Worm (Caenorhabditis elegans) whole organism, late embryonic: ENCODE data around the gene atat-2.

ENCODE experiments used
- F13H6.1 ChIP-seq: sonication (generic microtip); optimal IDR thresholded peaks from 2 replicates; lab custom pipeline; 2016; ENCODE audit warnings: missing genetic modification characterization, missing compliant biosample characterization
- K02D7.2 ChIP-seq: sonication (generic microtip); optimal IDR thresholded peaks from 2 replicates; lab custom pipeline; 2017; ENCODE audit warnings: mild to moderate bottlenecking, missing genetic modification characterization, missing compliant biosample characterization
- K09A11.1 ChIP-seq: sonication (generic microtip); optimal IDR thresholded peaks from 2 replicates; lab custom pipeline; 2017; ENCODE audit warnings: antibody characterized with exemption, mild to moderate bottlenecking, missing genetic modification characterization, missing compliant biosample characterization; ENCODE audit not compliant: insufficient read depth
- T23F11.4 ChIP-seq: fragments of 200-800 bp; sonication (Bioruptor generic); optimal IDR thresholded peaks from 2 replicates; lab custom pipeline; 2018; ENCODE audit warnings: mild to moderate bottlenecking, missing genetic modification characterization, missing compliant biosample characterization
- Y22D7AL.16 ChIP-seq: sonication (generic microtip); optimal IDR thresholded peaks from 2 replicates; lab custom pipeline; 2016; ENCODE audit warnings: missing genetic modification characterization, missing compliant biosample characterization
- ahr-1 ChIP-seq: sonication (generic microtip); optimal IDR thresholded peaks from 2 replicates; lab custom pipeline; 2016; ENCODE audit warnings: missing genetic modification characterization, missing compliant biosample characterization
- ama-1 ChIP-seq: fragments of 150-350 bp; optimal IDR thresholded peaks from 2 replicates; lab custom pipeline; 2014
- ceh-14 ChIP-seq: sonication (generic microtip); optimal IDR thresholded peaks from 2 replicates; lab custom pipeline; 2016; ENCODE audit warnings: missing genotype, missing genetic modification characterization, missing compliant biosample characterization
- ceh-18 ChIP-seq: sonication (generic microtip); optimal IDR thresholded peaks from 2 replicates; lab custom pipeline; 2016; ENCODE audit warnings: missing genetic modification characterization, missing compliant biosample characterization
- ceh-19 ChIP-seq: fragments of 200-800 bp; sonication (Bioruptor generic); optimal IDR thresholded peaks from 2 replicates; lab custom pipeline; 2018; ENCODE audit warnings: mild to moderate bottlenecking, missing genetic modification characterization, missing compliant biosample characterization
- ceh-31 ChIP-seq: sonication (generic microtip); optimal IDR thresholded peaks from 2 replicates; lab custom pipeline; 2016; ENCODE audit warnings: missing genetic modification characterization, missing compliant biosample characterization
- ceh-48 ChIP-seq: sonication (generic microtip); optimal IDR thresholded peaks from 2 replicates; lab custom pipeline; 2016; ENCODE audit warnings: missing genetic modification characterization, inconsistent platforms, missing compliant biosample characterization
- ceh-6 ChIP-seq: fragments of 200-800 bp; sonication (Bioruptor generic); optimal IDR thresholded peaks from 2 replicates; lab custom pipeline; 2018; ENCODE audit warnings: mild to moderate bottlenecking, missing genetic modification characterization, missing compliant biosample characterization
- ceh-9 ChIP-seq: sonication (generic microtip); optimal IDR thresholded peaks from 2 replicates; lab custom pipeline; 2016; ENCODE audit warnings: mild to moderate bottlenecking, missing genetic modification characterization, inconsistent platforms, missing compliant biosample characterization
- che-1 ChIP-seq: sonication (generic microtip); optimal IDR thresholded peaks from 2 replicates; lab custom pipeline; 2016; ENCODE audit warnings: mild to moderate bottlenecking, missing genetic modification characterization, missing compliant biosample characterization
- dmd-4 ChIP-seq: sonication (generic microtip); optimal IDR thresholded peaks from 2 replicates; lab custom pipeline; 2016; ENCODE audit warnings: borderline replicate concordance, missing genetic modification characterization, missing compliant biosample characterization
- dve-1 ChIP-seq: sonication (generic microtip); optimal IDR thresholded peaks from 2 replicates; lab custom pipeline; 2017; ENCODE audit warnings: antibody characterized with exemption, mild to moderate bottlenecking, missing genetic modification characterization, missing compliant biosample characterization
- eyg-1 ChIP-seq: sonication (generic microtip); optimal IDR thresholded peaks from 2 replicates; lab custom pipeline; 2016; ENCODE audit warnings: missing genotype, missing genetic modification characterization, missing compliant biosample characterization
- fkh-6 ChIP-seq: sonication (generic microtip); optimal IDR thresholded peaks from 2 replicates; lab custom pipeline; 2016; ENCODE audit warnings: missing genetic modification characterization, missing compliant biosample characterization
- hlh-13 ChIP-seq: fragments of 200-800 bp; sonication (Bioruptor generic); optimal IDR thresholded peaks from 2 replicates; lab custom pipeline; 2018; ENCODE audit warnings: mild to moderate bottlenecking, missing genetic modification characterization, missing compliant biosample characterization
- hlh-30 ChIP-seq: sonication (generic microtip); optimal IDR thresholded peaks from 2 replicates; lab custom pipeline; 2017; ENCODE audit warnings: antibody characterized with exemption, missing genetic modification characterization, missing compliant biosample characterization; ENCODE audit not compliant: insufficient read depth
- hlh-8 ChIP-seq: sonication (generic microtip); optimal IDR thresholded peaks from 2 replicates; lab custom pipeline; 2016; ENCODE audit warnings: missing genotype, missing genetic modification characterization, missing compliant biosample characterization
- lim-6 ChIP-seq: sonication (generic microtip); optimal IDR thresholded peaks from 2 replicates; lab custom pipeline; 2016; ENCODE audit warnings: missing genetic modification characterization, missing compliant biosample characterization
- lin-11 ChIP-seq: fragments of 200-800 bp; sonication (Bioruptor generic); optimal IDR thresholded peaks from 2 replicates; lab custom pipeline; 2018; ENCODE audit warnings: mild to moderate bottlenecking, missing genetic modification characterization, missing compliant biosample characterization
- madf-2 ChIP-seq: sonication (generic microtip); optimal IDR thresholded peaks from 2 replicates; lab custom pipeline; 2017; ENCODE audit warnings: missing genetic modification characterization, missing compliant biosample characterization
- mec-3 ChIP-seq: sonication (generic microtip); optimal IDR thresholded peaks from 2 replicates; lab custom pipeline; 2016; ENCODE audit warnings: borderline replicate concordance, missing genetic modification characterization, missing compliant biosample characterization
- nfya-1 ChIP-seq: sonication (generic microtip); optimal IDR thresholded peaks from 2 replicates; lab custom pipeline; 2017; ENCODE audit warnings: missing genetic modification characterization, mild to moderate bottlenecking, missing compliant biosample characterization, antibody characterized with exemption, moderate library complexity
- nhr-11 ChIP-seq: fragments of 150-350 bp; optimal IDR thresholded peaks from 2 replicates; lab custom pipeline; 2014; ENCODE audit warnings: missing biosample characterization, missing genetic modification characterization
- npax-4 ChIP-seq: sonication (generic microtip); optimal IDR thresholded peaks from 2 replicates; lab custom pipeline; 2016; ENCODE audit warnings: missing genetic modification characterization, missing compliant biosample characterization
- odd-2 ChIP-seq: sonication (generic microtip); optimal IDR thresholded peaks from 2 replicates; lab custom pipeline; 2017; ENCODE audit warnings: antibody characterized with exemption, mild to moderate bottlenecking, missing genetic modification characterization, missing compliant biosample characterization
- pax-1 ChIP-seq: fragments of 150-350 bp; optimal IDR thresholded peaks from 2 replicates; lab custom pipeline; 2014; ENCODE audit warnings: missing biosample characterization, missing genetic modification characterization
- pha-2 ChIP-seq: sonication (generic microtip); optimal IDR thresholded peaks from 2 replicates; lab custom pipeline; 2017; ENCODE audit warnings: mild to moderate bottlenecking, missing genetic modification characterization, missing compliant biosample characterization
- pha-4 ChIP-seq: fragments of 150-350 bp; optimal IDR thresholded peaks from 2 replicates; lab custom pipeline; 2018; ENCODE audit warnings: missing biosample characterization, missing genetic modification reagents, missing genetic modification characterization
- pros-1 ChIP-seq: fragments of 150-350 bp; optimal IDR thresholded peaks from 2 replicates; lab custom pipeline; 2014; ENCODE audit warnings: missing biosample characterization, missing genetic modification reagents, missing genetic modification characterization
- ref-2 ChIP-seq: sonication (generic microtip); optimal IDR thresholded peaks from 2 replicates; lab custom pipeline; 2016; ENCODE audit warnings: missing genetic modification characterization, missing compliant biosample characterization
- sdc-2 ChIP-seq: sonication (generic microtip); optimal IDR thresholded peaks from 2 replicates; lab custom pipeline; 2016; ENCODE audit warnings: missing genotype, missing genetic modification characterization, missing compliant biosample characterization
- sox-4 ChIP-seq: sonication (generic microtip); optimal IDR thresholded peaks from 2 replicates; lab custom pipeline; 2017; ENCODE audit warnings: mild to moderate bottlenecking, missing genetic modification characterization, inconsistent platforms, missing compliant biosample characterization
- syd-9 ChIP-seq: sonication (generic microtip); optimal IDR thresholded peaks from 2 replicates; lab custom pipeline; 2016; ENCODE audit warnings: mild to moderate bottlenecking, missing genetic modification characterization, moderate library complexity, missing compliant biosample characterization
- unc-3 ChIP-seq, 2 experiments: fragments of 200-800 bp in 1 of 2; sonication (Bioruptor generic) in 1 of 2; sonication (generic microtip) in 1 of 2; conservative IDR thresholded peaks in 1 of 2; optimal IDR thresholded peaks in 1 of 2; 2 replicates each; pipeline versions ENCODE4 v1.3.6 to Lab custom; 2016 to 2022; ENCODE audit warnings: missing compliant biosample characterization in 2 of 2, missing genetic modification characterization in 2 of 2, missing genetic modification reagents in 1 of 2
- unc-42 ChIP-seq: sonication (generic microtip); optimal IDR thresholded peaks from 2 replicates; lab custom pipeline; 2016; ENCODE audit warnings: missing genotype, missing genetic modification characterization, missing compliant biosample characterization
- unc-55 ChIP-seq: sonication (generic microtip); optimal IDR thresholded peaks from 2 replicates; lab custom pipeline; 2017; ENCODE audit warnings: missing biosample characterization, missing genetic modification reagents, missing genetic modification characterization
- unc-86 ChIP-seq: sonication (generic microtip); optimal IDR thresholded peaks from 2 replicates; lab custom pipeline; 2016; ENCODE audit warnings: missing genetic modification characterization, missing compliant biosample characterization
- ztf-16 ChIP-seq: sonication (generic microtip); optimal IDR thresholded peaks from 2 replicates; lab custom pipeline; 2017; ENCODE audit warnings: missing genetic modification characterization, missing compliant biosample characterization

atat-2 gene

DNA sequence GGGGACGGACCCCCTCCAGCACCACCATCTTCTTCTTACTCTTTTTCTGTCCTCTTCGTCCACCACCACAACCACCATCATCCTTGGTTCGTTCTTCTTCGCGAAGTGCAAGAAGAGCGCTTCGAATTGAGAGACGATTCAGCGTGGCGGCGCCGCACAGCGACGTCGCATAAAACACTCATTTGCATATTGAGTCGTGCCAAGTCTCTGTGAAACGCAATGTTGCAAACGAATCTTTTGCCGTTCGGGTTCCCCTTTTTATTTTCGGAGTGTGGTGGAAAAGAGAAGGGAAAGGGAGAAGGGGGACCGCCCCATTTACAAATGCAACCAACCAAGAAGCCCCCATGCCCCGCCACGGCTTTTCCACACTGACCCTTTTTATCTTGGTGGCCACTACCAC, 32.6 kb upstream of the atat-2 start (continued):
- TF ChIP-seq hlh-13 (GFP tag; lab: Kevin White, UChicago) (no peak), ceh-48 (tag; lab: Kevin White, UChicago) (no peak), pax-1 (tag; lab: Kevin White, UChicago) (no peak), mec-3 (tag; lab: Kevin White, UChicago) (no peak), unc-42 (no peak), ceh-6 (GFP tag; lab: Kevin White, UChicago) (peak; percentile 34), pha-2 (tag; lab: Kevin White, UChicago) (no peak), K02D7.2 (tag; lab: Kevin White, UChicago) (no peak), unc-3 (GFP tag; conservative IDR thresholded peaks at IDR 0.05; lab: Robert Waterston, UW) (no peak), unc-3 (tag; optimal IDR thresholded peaks at IDR 0.05; lab: Kevin White, UChicago) (no peak), lin-11 (tag; lab: Kevin White, UChicago) (no peak), ceh-19 (GFP tag; lab: Kevin White, UChicago) (peak; percentile 20), pha-4 (tag; lab: Kevin White, UChicago) (no peak), hlh-8 (tag; lab: Kevin White, UChicago) (no peak), che-1 (no peak), nhr-11 (tag; lab: Kevin White, UChicago) (no peak), nfya-1 (peak; percentile 56), odd-2 (tag; lab: Kevin White, UChicago) (no peak), ama-1 (lab: Kevin White, UChicago) (no peak), syd-9 (tag; lab: Kevin White, UChicago) (peak; percentile 27), F13H6.1 (no peak), K09A11.1 (tag; lab: Kevin White, UChicago) (no peak), ceh-9 (tag; lab: Kevin White, UChicago) (no peak), ahr-1 (no peak), lim-6 (tag; lab: Kevin White, UChicago) (no peak), fkh-6 (peak; percentile 72), eyg-1 (tag; lab: Kevin White, UChicago) (no peak), unc-86 (tag; lab: Kevin White, UChicago) (no peak), npax-4 (tag; lab: Kevin White, UChicago) (no peak), ceh-31 (tag; lab: Kevin White, UChicago) (peak; percentile 75), ref-2 (tag; lab: Kevin White, UChicago) (peak; percentile 55), dmd-4 (tag; lab: Kevin White, UChicago) (peak; percentile 23), T23F11.4 (GFP tag; lab: Kevin White, UChicago) (peak; percentile 60), Y22D7AL.16 (tag; lab: Kevin White, UChicago) (no peak), pros-1 (no peak), dve-1 (tag; lab: Kevin White, UChicago) (no peak), ceh-18 (tag; lab: Kevin White, UChicago) (peak; percentile 4), sox-4 (tag; lab: Kevin White, UChicago) (peak; percentile 42), hlh-30 (tag; lab: Kevin White, UChicago) (no peak), ceh-14 (tag; lab: Kevin White, UChicago) (no peak), madf-2 (tag; lab: Kevin White, UChicago) (no peak), unc-55 (GFP tag; lab: Kevin White, UChicago) (no peak), sdc-2 (tag; lab: Kevin White, UChicago) (peak; percentile 12), ztf-16 (tag; lab: Kevin White, UChicago) (no peak)
- TF ChIP-seq, all 69 proteins: peak for 18
